Worm (Caenorhabditis elegans) whole organism, L3 larva: Measurements from ENCODE around the gene srw-69.

Experiments used
- aly-2 ChIP-seq: fragments of 150-350 bp; optimal IDR thresholded peaks from 2 replicates; lab custom pipeline; 2014; ENCODE audit warnings: missing biosample characterization, missing genetic modification characterization
- ama-1 ChIP-seq: fragments of 150-350 bp; optimal IDR thresholded peaks from 2 replicates; lab custom pipeline; 2018
- fkh-10 ChIP-seq: sonication (generic microtip); optimal IDR thresholded peaks from 2 replicates; lab custom pipeline; 2017; ENCODE audit warnings: missing biosample characterization, missing genetic modification reagents, missing genetic modification characterization
- mdl-1 ChIP-seq: fragments of 150-350 bp; optimal IDR thresholded peaks from 2 replicates; lab custom pipeline; 2014; ENCODE audit warnings: missing biosample characterization, missing genetic modification characterization
- nhr-12 ChIP-seq: fragments of 150-350 bp; optimal IDR thresholded peaks from 2 replicates; lab custom pipeline; 2014; ENCODE audit warnings: missing biosample characterization, missing genetic modification characterization
- nhr-237 ChIP-seq: fragments of 150-350 bp; optimal IDR thresholded peaks from 2 replicates; lab custom pipeline; 2014; ENCODE audit warnings: missing biosample characterization, missing genetic modification characterization
- nhr-25 ChIP-seq: sonication (generic microtip); optimal IDR thresholded peaks from 2 replicates; lab custom pipeline; 2017; ENCODE audit warnings: missing biosample characterization, missing genetic modification characterization
- nhr-28 ChIP-seq: fragments of 150-350 bp; optimal IDR thresholded peaks from 2 replicates; lab custom pipeline; 2014; ENCODE audit warnings: missing biosample characterization, missing genetic modification characterization
- pqm-1 ChIP-seq: fragments of 150-350 bp; optimal IDR thresholded peaks from 2 replicates; lab custom pipeline; 2017; ENCODE audit warnings: missing biosample characterization, missing genetic modification characterization, inconsistent platforms
- ztf-4 ChIP-seq: fragments of 150-350 bp; optimal IDR thresholded peaks from 2 replicates; lab custom pipeline; 2014; ENCODE audit warnings: missing biosample characterization, missing genetic modification characterization

ce11 chrV:7439807-7440206, 11.0 kb upstream of the srw-69 start, which contains the start of gene try-13:
- no peak for TF ChIP-seq pqm-1 (tag; lab: Kevin White, UChicago)
- no peak for TF ChIP-seq nhr-12 (tag; lab: Kevin White, UChicago)
- no peak for TF ChIP-seq mdl-1 (tag; lab: Kevin White, UChicago)
- TF ChIP-seq ama-1 (lab: Kevin White, UChicago), result no peak
- no peak for TF ChIP-seq fkh-10 (GFP tag; lab: Kevin White, UChicago)
- no peak for TF ChIP-seq ztf-4
- TF ChIP-seq aly-2 (tag; lab: Kevin White, UChicago), result no peak
- TF ChIP-seq nhr-25 (tag; lab: Kevin White, UChicago), result no peak
- no peak for TF ChIP-seq nhr-237
- TF ChIP-seq nhr-28 (tag; lab: Kevin White, UChicago), result no peak
